Fruit fly (Drosophila melanogaster) whole organism, embryonic: ENCODE data around the gene Uck.

Source experiments
- CG32772 ChIP-seq: fragments of 200-800 bp; sonication (Bioruptor generic); IDR thresholded peaks from 2 replicates; pipeline ENCODE4 v1.3.6; 2022; ENCODE audit warnings: missing biosample characterization, missing genetic modification characterization
- CG3847 ChIP-seq: fragments of 200-800 bp; sonication (Bioruptor generic); IDR thresholded peaks from 2 replicates; pipeline ENCODE4 v1.3.6; 2022; ENCODE audit warnings: missing biosample characterization, missing genetic modification characterization
- Mad ChIP-seq: fragments of 200-800 bp; sonication (Bioruptor generic); optimal IDR thresholded peaks from 2 replicates; lab custom pipeline; 2016; ENCODE audit warnings: missing biosample characterization, missing genetic modification characterization
- Ravus ChIP-seq: fragments of 200-800 bp; sonication (Bioruptor generic); IDR thresholded peaks from 2 replicates; pipeline ENCODE4 v1.3.6; 2022; ENCODE audit warnings: missing biosample characterization, missing genetic modification characterization
- Ssrp ChIP-seq: fragments of 200-800 bp; sonication (Bioruptor generic); optimal IDR thresholded peaks from 2 replicates; lab custom pipeline; 2018; ENCODE audit warnings: missing biosample characterization, mild to moderate bottlenecking, missing genetic modification characterization, moderate library complexity
- amos ChIP-seq: fragments of 200-800 bp; sonication (Bioruptor generic); IDR thresholded peaks from 2 replicates; pipeline ENCODE4 v1.3.6; 2022; ENCODE audit warnings: missing biosample characterization, missing genetic modification characterization; ENCODE audit not compliant: partially characterized antibody
- ash1 ChIP-seq: fragments of 200-800 bp; sonication (Bioruptor generic); optimal IDR thresholded peaks from 2 replicates; lab custom pipeline; 2018; ENCODE audit warnings: missing biosample characterization, mild to moderate bottlenecking, missing genetic modification characterization
- hkb ChIP-seq, 2 experiments: fragments of 200-800 bp in 1 of 2; fragments of >200 bp in 1 of 2; sonication (Bioruptor generic) in 1 of 2; IDR thresholded peaks in 1 of 2; optimal IDR thresholded peaks in 1 of 2; 2 replicates each; pipeline versions ENCODE4 v1.3.6 to Lab custom; 2017 to 2022; ENCODE audit warnings: missing biosample characterization in 1 of 2, missing genetic modification characterization in 1 of 2
- pnt ChIP-seq: fragments of 200-800 bp; sonication (Bioruptor generic); optimal IDR thresholded peaks from 3 replicates; lab custom pipeline; 2016; ENCODE audit warnings: missing biosample characterization, missing genetic modification characterization

DNA sequence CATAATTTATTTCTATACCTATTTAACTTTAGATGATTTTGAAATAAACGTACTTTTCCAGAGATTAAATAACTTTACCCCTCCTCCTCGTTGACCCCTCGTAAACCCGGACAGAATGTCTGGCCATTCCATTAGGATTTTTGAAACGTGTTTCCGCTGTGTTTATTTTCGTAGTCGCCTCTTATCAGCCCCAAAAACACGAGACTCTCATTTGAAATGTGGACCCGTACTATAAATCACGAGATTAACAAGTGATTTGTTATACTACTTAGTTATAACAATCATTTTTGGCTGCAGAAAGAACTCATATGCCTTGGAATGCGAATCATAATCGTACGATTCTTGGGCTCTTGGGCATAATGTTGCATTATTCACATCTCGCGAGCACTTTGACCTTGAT is 14.5 kb upstream of the Uck start:
- TF ChIP-seq Mad (GFP tag; lab: Kevin White, UChicago): no peak
- no peak for TF ChIP-seq Ssrp (tag; lab: Kevin White, UChicago)
- TF ChIP-seq amos (GFP tag; lab: Robert Waterston, UW): no peak
- no peak for TF ChIP-seq ash1 (GFP tag; lab: Kevin White, UChicago)
- no peak for TF ChIP-seq hkb (optimal IDR thresholded peaks at IDR 0.05; lab: Kevin White, UChicago)
- no peak for TF ChIP-seq hkb (GFP tag; IDR thresholded peaks at IDR 0.05; lab: Robert Waterston, UW)
- no peak for TF ChIP-seq Ravus (GFP tag; lab: Robert Waterston, UW)
- TF ChIP-seq CG3847: no peak
- no peak for TF ChIP-seq pnt (GFP tag; lab: Kevin White, UChicago)
- no peak for TF ChIP-seq CG32772
